Worm (Caenorhabditis elegans): ENCODE measurements around the gene col-148.
A peak's percentile ranks its signal among the peaks of the same experiment; 100 is the strongest.

DNA sequence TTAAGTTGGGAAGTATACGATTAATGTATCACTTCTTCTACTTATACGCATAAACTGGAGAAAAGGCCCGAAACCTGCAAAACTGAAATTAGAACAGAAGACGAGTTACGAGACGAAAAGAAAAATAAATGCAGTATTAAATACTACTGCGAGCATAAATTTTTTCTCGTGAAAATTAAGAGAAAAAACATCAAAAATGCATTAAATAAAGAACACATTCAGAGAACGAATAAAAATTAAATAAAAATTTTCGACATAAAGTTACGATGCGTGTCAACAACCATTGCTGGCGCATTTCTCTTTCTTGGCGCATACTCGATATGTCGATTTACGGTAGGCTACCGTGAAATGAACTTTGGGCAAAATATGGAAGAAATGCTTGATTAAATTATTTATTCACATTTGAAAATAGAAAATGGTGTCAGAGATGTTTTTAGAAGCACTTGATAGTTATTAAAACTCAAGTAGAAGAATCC, 36.7 kb upstream of the col-148 start, which contains the start of the genes ZK856.19 and ZK856.11:
- peak; percentile 6 for TF ChIP-seq ama-1 (optimal IDR thresholded peaks at IDR 0.05)
- peak; percentile 83 for TF ChIP-seq nhr-47 (tag; optimal IDR thresholded peaks at IDR 0.05)
- TF ChIP-seq lin-15B (tag; optimal IDR thresholded peaks at IDR 0.05): peak; percentile 78
- TF ChIP-seq hlh-17 (GFP tag; optimal IDR thresholded peaks at IDR 0.05; ENCODE audit: borderline replicate concordance): no peak
- no peak for TF ChIP-seq egl-27 (tag; optimal IDR thresholded peaks at IDR 0.05)
- no peak for TF ChIP-seq nhr-28 (tag; optimal IDR thresholded peaks at IDR 0.05)
- peak in 2 of 6 experiments; percentile 2 to 18 for TF ChIP-seq elt-3 (tag; optimal IDR thresholded peaks at IDR 0.05)
- peak; percentile 33 for TF ChIP-seq nhr-11 (tag; optimal IDR thresholded peaks at IDR 0.05)
- TF ChIP-seq fkh-8 (tag; optimal IDR thresholded peaks at IDR 0.05): no peak
- TF ChIP-seq irx-1 (tag; optimal IDR thresholded peaks at IDR 0.05): peak; percentile 40
- TF ChIP-seq unc-62 (GFP tag; optimal IDR thresholded peaks at IDR 0.05): no peak
- no peak for TF ChIP-seq mdl-1 (tag; optimal IDR thresholded peaks at IDR 0.05)
- TF ChIP-seq rnt-1 (tag; optimal IDR thresholded peaks at IDR 0.05): peak; percentile 70
